Fruit fly (Drosophila melanogaster) whole organism, larva: Measurements from ENCODE around the gene eco.

Source experiments
- noc ChIP-seq: fragments of 200-800 bp; sonication (Bioruptor generic); optimal IDR thresholded peaks from 3 replicates; lab custom pipeline; 2019; ENCODE audit warnings: missing biosample characterization, mild to moderate bottlenecking, missing genetic modification characterization, moderate library complexity

The eco gene

dm6 chr3L:7313559-7314132 is 25.5 kb downstream of the eco start:
- no peak for TF ChIP-seq noc (tag; lab: Kevin White, UChicago)

dm6 chr3L:7312754-7313153 is 26.4 kb downstream of the eco start, which contains the start of gene unc-13-4A:
TSS of gene unc-13-4A (minus strand) at chr3L:7312896.
- no peak for TF ChIP-seq noc (tag; lab: Kevin White, UChicago)

dm6 chr3L:7300660-7301059 is 38.5 kb downstream of the eco start:
- no peak for TF ChIP-seq noc (tag; lab: Kevin White, UChicago)
